Fruit fly (Drosophila melanogaster): ENCODE results near the gene CG7102.
A peak's percentile ranks its signal among the peaks of the same experiment; 100 is the strongest.

The CG7102 gene

dm6 chr2L:7880458-7880857 is 6.9 kb downstream of the CG7102 start (continued):
- TF ChIP-seq wdn (GFP tag; IDR thresholded peaks at IDR 0.05), result no peak

DNA sequence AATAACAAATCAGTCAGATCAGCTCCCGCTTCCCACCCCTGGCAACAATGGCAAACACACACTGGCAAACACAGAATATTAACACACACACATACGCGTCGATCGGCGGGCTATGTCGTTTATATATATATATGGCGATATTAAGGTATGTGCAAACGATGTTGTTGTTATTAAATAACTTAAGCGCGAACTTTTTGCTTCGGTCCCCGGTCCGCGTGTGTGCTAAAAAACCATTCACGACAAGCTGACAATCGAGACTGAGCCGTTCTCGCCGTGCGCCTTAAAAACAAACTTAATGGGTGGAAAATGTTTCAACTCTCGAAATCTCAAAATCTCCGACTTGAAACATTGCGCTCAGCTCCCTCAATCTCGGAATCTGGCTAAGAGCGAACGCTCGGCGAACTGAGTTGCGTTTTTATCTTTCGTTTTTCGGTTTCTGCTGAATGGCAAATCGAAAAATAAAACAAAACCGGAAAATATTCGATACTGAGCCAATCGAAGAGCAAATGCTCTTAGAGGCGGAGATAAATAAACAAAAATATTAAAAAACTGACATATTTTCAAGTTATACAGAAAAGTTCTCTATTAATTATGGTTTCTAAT is 7.9 kb downstream of the CG7102 start, which contains the start of gene spz3:
TSS of gene spz3 (minus strand) at position 261 of the 603 bp plus-strand sequence.
- peak in 1 of 2 experiments; percentile 67 for TF ChIP-seq bsh (GFP tag; optimal IDR thresholded peaks at IDR 0.05)
- TF ChIP-seq Hr3 (GFP tag; optimal IDR thresholded peaks at IDR 0.05), result no peak
- TF ChIP-seq CG10543 (GFP tag; optimal IDR thresholded peaks at IDR 0.05), result peak; percentile 22
- peak; percentile 30 for TF ChIP-seq Jarid2 (GFP tag; optimal IDR thresholded peaks at IDR 0.05)
- TF ChIP-seq CG10366 (GFP tag; IDR thresholded peaks at IDR 0.05), result no peak
- peak; percentile 67 for TF ChIP-seq sd (tag; optimal IDR thresholded peaks at IDR 0.05)
- peak; percentile 47 for TF ChIP-seq CG13894 (tag; optimal IDR thresholded peaks at IDR 0.05)
- TF ChIP-seq CG12236 (GFP tag; optimal IDR thresholded peaks at IDR 0.05), result no peak
- TF ChIP-seq pho (GFP tag; optimal IDR thresholded peaks at IDR 0.05), result no peak
- peak; percentile 16 for TF ChIP-seq lbe (GFP tag; optimal IDR thresholded peaks at IDR 0.05)
- TF ChIP-seq abd-A (tag; optimal IDR thresholded peaks at IDR 0.05), result peak; percentile 38
- peak; percentile 64 for TF ChIP-seq Drgx (GFP tag; IDR thresholded peaks at IDR 0.05)
- no peak for TF ChIP-seq CG15073 (GFP tag; optimal IDR thresholded peaks at IDR 0.05)
- peak; percentile 76; the same call in 1 of the 4 replicates for TF ChIP-seq chinmo (GFP tag; IDR thresholded peaks at IDR 0.05; ENCODE audit: partially characterized antibody)
- peak; percentile 21 to 49 for TF ChIP-seq Trl (optimal IDR thresholded peaks at IDR 0.05)
- no peak for TF ChIP-seq Trl (GFP tag; optimal IDR thresholded peaks at IDR 0.05)
- TF ChIP-seq CG13287 (GFP tag; IDR thresholded peaks at IDR 0.05; ENCODE audit: partially characterized antibody), result peak; percentile 28; the same call in 1 of the 2 replicates
- TF ChIP-seq nom (GFP tag; optimal IDR thresholded peaks at IDR 0.05), result peak; percentile 96

DNA sequence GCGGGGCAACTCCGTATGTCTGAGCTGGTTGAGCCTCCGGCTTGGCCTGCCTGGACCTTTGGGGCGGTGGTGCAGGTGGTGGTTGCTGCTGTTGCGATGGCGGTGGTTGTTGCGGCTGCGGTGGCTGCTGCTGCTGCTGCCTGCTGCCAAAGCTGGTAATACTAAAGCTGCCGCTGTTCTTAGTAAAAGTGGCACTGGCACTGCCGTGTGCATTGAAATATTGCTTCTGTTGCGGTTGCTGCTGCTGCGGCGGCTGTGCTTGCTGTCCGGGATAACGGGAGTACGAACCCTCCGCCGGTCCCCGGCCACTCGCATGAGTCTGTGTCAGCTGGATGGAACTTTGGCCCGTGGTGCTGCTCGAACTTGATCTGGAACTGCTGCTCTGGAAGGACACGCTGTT is 8.9 kb downstream of the CG7102 start:
- TF ChIP-seq CG4328 (GFP tag; optimal IDR thresholded peaks at IDR 0.05) (no peak), Dad (GFP tag; optimal IDR thresholded peaks at IDR 0.05) (no peak), amos (GFP tag; IDR thresholded peaks at IDR 0.05; ENCODE audit: partially characterized antibody) (no peak), tgo (GFP tag; IDR thresholded peaks at IDR 0.05) (no peak), CG6272 (GFP tag; IDR thresholded peaks at IDR 0.05) (no peak), aop (GFP tag; IDR thresholded peaks at IDR 0.05) (no peak), CG13287 (GFP tag; IDR thresholded peaks at IDR 0.05; ENCODE audit: partially characterized antibody) (no peak), psq (GFP tag; optimal IDR thresholded peaks at IDR 0.05) (no peak), CG6791 (GFP tag; IDR thresholded peaks at IDR 0.05; ENCODE audit: partially characterized antibody) (no peak), D (optimal IDR thresholded peaks at IDR 0.05) (no peak), D (GFP tag; optimal IDR thresholded peaks at IDR 0.05) (no peak), CG17912 (GFP tag; optimal IDR thresholded peaks at IDR 0.05) (no peak), caup (GFP tag; optimal IDR thresholded peaks at IDR 0.05; ENCODE audit: severe bottlenecking) (no peak), ab (GFP tag; optimal IDR thresholded peaks at IDR 0.05) (no peak), abd-A (tag; optimal IDR thresholded peaks at IDR 0.05) (no peak), lab (GFP tag; optimal IDR thresholded peaks at IDR 0.05) (no peak), CG12391 (tag; optimal IDR thresholded peaks at IDR 0.05) (no peak)

- peak in 1 of 2 experiments; percentile 77 for TF ChIP-seq Pdp1 (GFP tag; optimal IDR thresholded peaks at IDR 0.05)
- 0 out of 2 replicates have a peak, but pooled peaks have one; percentile 8 for TF ChIP-seq Rfx (GFP tag; IDR thresholded peaks at IDR 0.05)
- TF ChIP-seq tap (tag; optimal IDR thresholded peaks at IDR 0.05), result no peak
- no peak for TF ChIP-seq CG1024 (GFP tag; IDR thresholded peaks at IDR 0.05)
- TF ChIP-seq kah (GFP tag; optimal IDR thresholded peaks at IDR 0.05), result no peak
- no peak for TF ChIP-seq CG10979 (tag; optimal IDR thresholded peaks at IDR 0.05)
- TF ChIP-seq sens (GFP tag), result peak; percentile 54
- no peak for TF ChIP-seq bab2 (GFP tag; optimal IDR thresholded peaks at IDR 0.05)
Observed at dm6 chr2L:7876520-7877232, 10.6 kb downstream of the CG7102 start.
